Worm (Caenorhabditis elegans) whole organism, mixed stage, embryonic: Measurements from ENCODE around the gene nep-20.

Experiments used
- bed-3 ChIP-seq: fragments of 200-800 bp; sonication (Bioruptor generic); optimal IDR thresholded peaks from 3 replicates; lab custom pipeline; 2018; ENCODE audit warnings: mild to moderate bottlenecking, missing genetic modification characterization, moderate library complexity, missing compliant biosample characterization
- blmp-1 ChIP-seq: fragments of 150-350 bp; optimal IDR thresholded peaks from 2 replicates; lab custom pipeline; 2014; ENCODE audit warnings: missing biosample characterization, missing genetic modification characterization
- ces-1 ChIP-seq: fragments of 150-350 bp; optimal IDR thresholded peaks from 2 replicates; lab custom pipeline; 2014; ENCODE audit warnings: missing biosample characterization, missing genetic modification reagents, missing genetic modification characterization
- lin-13 ChIP-seq: fragments of 150-350 bp; optimal IDR thresholded peaks from 2 replicates; lab custom pipeline; 2014; ENCODE audit warnings: missing biosample characterization, missing genetic modification characterization
- mab-5 ChIP-seq: fragments of 150-350 bp; optimal IDR thresholded peaks from 2 replicates; lab custom pipeline; 2014; ENCODE audit warnings: missing biosample characterization, missing genetic modification characterization
- mep-1 ChIP-seq: fragments of 150-350 bp; optimal IDR thresholded peaks from 2 replicates; lab custom pipeline; 2017; ENCODE audit warnings: missing biosample characterization, missing genetic modification reagents, missing genetic modification characterization, inconsistent platforms
- nhr-237 ChIP-seq: fragments of 150-350 bp; optimal IDR thresholded peaks from 2 replicates; lab custom pipeline; 2014; ENCODE audit warnings: missing biosample characterization, missing genetic modification characterization
- pha-4 ChIP-seq: fragments of 150-350 bp; optimal IDR thresholded peaks from 2 replicates; lab custom pipeline; 2018; ENCODE audit warnings: missing biosample characterization, missing genetic modification reagents, missing genetic modification characterization
- snpc-4 ChIP-seq: fragments of 150-350 bp; optimal IDR thresholded peaks from 2 replicates; lab custom pipeline; 2014; ENCODE audit warnings: missing biosample characterization, missing genetic modification characterization
- unc-120 ChIP-seq: sonication (generic microtip); optimal IDR thresholded peaks from 2 replicates; lab custom pipeline; 2017; ENCODE audit warnings: missing genetic modification characterization, missing compliant biosample characterization; ENCODE audit not compliant: poor library complexity, severe bottlenecking
- unc-39 ChIP-seq: fragments of 150-350 bp; optimal IDR thresholded peaks from 2 replicates; lab custom pipeline; 2014; ENCODE audit warnings: missing biosample characterization, missing genetic modification characterization
- unc-62 ChIP-seq: fragments of 150-350 bp; optimal IDR thresholded peaks from 2 replicates; lab custom pipeline; 2014; ENCODE audit warnings: missing biosample characterization, missing genetic modification reagents, missing genetic modification characterization
- ztf-11 ChIP-seq: fragments of 150-350 bp; optimal IDR thresholded peaks from 2 replicates; lab custom pipeline; 2014; ENCODE audit warnings: missing biosample characterization, missing genetic modification characterization

DNA sequence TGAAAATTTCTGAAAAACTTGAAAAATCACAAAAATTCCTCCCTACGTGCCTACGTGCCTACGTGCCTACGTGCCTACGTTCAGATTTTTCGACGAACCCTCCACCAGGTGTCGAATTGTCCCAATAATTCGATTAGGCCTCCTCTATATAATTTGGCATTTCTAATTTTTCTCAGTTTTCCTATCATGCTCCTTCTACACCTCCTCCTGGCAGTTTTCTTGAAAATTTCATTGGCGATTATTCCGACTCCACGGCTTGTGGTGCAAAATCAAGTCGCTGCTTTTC lies 45.2 kb upstream of the nep-20 start, which contains the start of gene C16C8.17:
- TF ChIP-seq snpc-4 (tag; lab: Kevin White, UChicago) (no peak), unc-62 (GFP tag; lab: Kevin White, UChicago) (no peak), bed-3 (no peak), pha-4 (no peak), unc-120 (tag; lab: Kevin White, UChicago) (no peak), mab-5 (tag; lab: Kevin White, UChicago) (no peak), mep-1 (no peak), nhr-237 (no peak), unc-39 (tag; lab: Kevin White, UChicago) (no peak), blmp-1 (tag; lab: Kevin White, UChicago) (no peak), lin-13 (tag; lab: Kevin White, UChicago) (no peak), ztf-11 (tag; lab: Kevin White, UChicago) (no peak), ces-1 (GFP tag; lab: Kevin White, UChicago) (no peak)
